Fruit fly (Drosophila melanogaster): Measurements from ENCODE around the gene Srx.
A peak's percentile ranks its signal among the peaks of the same experiment; 100 is the strongest.

Gene Srx

dm6 chrX:17841923-17842322, 14.9 kb upstream of the Srx start, which contains the start of gene Taf9 (continued):
- TF ChIP-seq Bgb (GFP tag; IDR thresholded peaks at IDR 0.05; ENCODE audit: partially characterized antibody) (peak; percentile 95), CG9932 (GFP tag; IDR thresholded peaks at IDR 0.05) (peak; percentile 31; the same call in 1 of the 2 replicates), NFAT (GFP tag; IDR thresholded peaks at IDR 0.05) (peak; percentile 67), CG17912 (GFP tag; optimal IDR thresholded peaks at IDR 0.05) (no peak), lola (GFP tag; optimal IDR thresholded peaks at IDR 0.05) (no peak), CG10267 (tag; optimal IDR thresholded peaks at IDR 0.05) (peak; percentile 87), Ets65A (GFP tag) (peak; percentile 94), slbo (GFP tag; IDR thresholded peaks at IDR 0.05) (peak; percentile 47; the same call in 1 of the 2 replicates), Camta (GFP tag; optimal IDR thresholded peaks at IDR 0.05) (no peak), Optix (GFP tag; IDR thresholded peaks at IDR 0.05) (no peak), Dip2 (GFP tag; IDR thresholded peaks at IDR 0.05) (no peak), CG2199 (GFP tag; IDR thresholded peaks at IDR 0.05) (no peak), Gsc (GFP tag; IDR thresholded peaks at IDR 0.05) (no peak), CG2116 (GFP tag; optimal IDR thresholded peaks at IDR 0.05) (peak; percentile 42), Dll (GFP tag; IDR thresholded peaks at IDR 0.05; ENCODE audit: partially characterized antibody) (peak; percentile 85), sna (GFP tag; IDR thresholded peaks at IDR 0.05; ENCODE audit: partially characterized antibody) (peak; percentile 85), hbn (GFP tag; IDR thresholded peaks at IDR 0.05; ENCODE audit: partially characterized antibody) (peak; percentile 90), tna (GFP tag; IDR thresholded peaks at IDR 0.05; ENCODE audit: partially characterized antibody) (peak; percentile 84), CG6791 (GFP tag; IDR thresholded peaks at IDR 0.05; ENCODE audit: partially characterized antibody) (peak; percentile 93), croc (GFP tag; conservative IDR thresholded peaks at IDR 0.05) (no peak), Rfx (GFP tag; IDR thresholded peaks at IDR 0.05) (peak; percentile 52), B-H2 (GFP tag; optimal IDR thresholded peaks at IDR 0.05) (peak; percentile 3), E2f2 (GFP tag; IDR thresholded peaks at IDR 0.05) (peak; percentile 79), chn (GFP tag; optimal IDR thresholded peaks at IDR 0.05) (no peak), Opbp (GFP tag; IDR thresholded peaks at IDR 0.05; ENCODE audit: partially characterized antibody) (peak; percentile 90), NfI (GFP tag; optimal IDR thresholded peaks at IDR 0.05) (no peak), Dbx (GFP tag; IDR thresholded peaks at IDR 0.05) (0 out of 3 replicates have a peak, but pooled peaks have one; percentile 15), chinmo (GFP tag; IDR thresholded peaks at IDR 0.05; ENCODE audit: partially characterized antibody) (peak; percentile 94), CG14860 (GFP tag; IDR thresholded peaks at IDR 0.05; ENCODE audit: partially characterized antibody) (peak; percentile 67), CG13296 (GFP tag; optimal IDR thresholded peaks at IDR 0.05) (no peak), CG3847 (GFP tag; IDR thresholded peaks at IDR 0.05) (peak; percentile 79), CG12659 (GFP tag; optimal IDR thresholded peaks at IDR 0.05) (peak; percentile 53), Nf-YA (GFP tag; IDR thresholded peaks at IDR 0.05) (no peak), CG6272 (GFP tag; IDR thresholded peaks at IDR 0.05) (no peak), trem (tag; optimal IDR thresholded peaks at IDR 0.05) (peak; percentile 24), Dp (GFP tag; optimal IDR thresholded peaks at IDR 0.05) (peak; percentile 68), mam (GFP tag; optimal IDR thresholded peaks at IDR 0.05) (no peak), p53 (GFP tag; optimal IDR thresholded peaks at IDR 0.05) (no peak), inv (GFP tag; IDR thresholded peaks at IDR 0.05; ENCODE audit: partially characterized antibody) (peak; percentile 75), dmrt11E (tag; optimal IDR thresholded peaks at IDR 0.05) (no peak), stwl (tag; optimal IDR thresholded peaks at IDR 0.05) (peak; percentile 49), CG10274 (GFP tag; optimal IDR thresholded peaks at IDR 0.05) (no peak), Sry-δ (GFP tag; optimal IDR thresholded peaks at IDR 0.05) (peak; percentile 75), CG12744 (GFP tag; optimal IDR thresholded peaks at IDR 0.05) (no peak), CG42726 (GFP tag; IDR thresholded peaks at IDR 0.05; ENCODE audit: partially characterized antibody) (peak; percentile 88; the same call in 1 of the 2 replicates), CG1603 (tag; optimal IDR thresholded peaks at IDR 0.05) (peak; percentile 56), Myb (GFP tag; optimal IDR thresholded peaks at IDR 0.05) (peak; percentile 97), CG17361 (GFP tag; IDR thresholded peaks at IDR 0.05) (no peak), HmgZ (tag; optimal IDR thresholded peaks at IDR 0.05) (peak; percentile 16), Dfd (GFP tag; optimal IDR thresholded peaks at IDR 0.05) (no peak)
